Fruit fly (Drosophila melanogaster): ENCODE results near the gene GCS1.

dm6 chrX:11349780-11350179, 2.0 kb upstream of the GCS1 start, which contains the start of gene NdufV3:
- TF ChIP-seq CG7101 (tag; optimal IDR thresholded peaks at IDR 0.05) (peak; percentile 69), toe (GFP tag; optimal IDR thresholded peaks at IDR 0.05) (peak; percentile 37), Mnt (GFP tag; optimal IDR thresholded peaks at IDR 0.05) (peak; percentile 75), kay (GFP tag; ENCODE audit: borderline replicate concordance) (no peak), Hr96 (GFP tag; optimal IDR thresholded peaks at IDR 0.05) (no peak), bab1 (GFP tag; optimal IDR thresholded peaks at IDR 0.05) (peak; percentile 43), CG7045 (GFP tag; optimal IDR thresholded peaks at IDR 0.05) (no peak), CG33017 (tag; optimal IDR thresholded peaks at IDR 0.05) (no peak), cnc (optimal IDR thresholded peaks at IDR 0.05) (no peak), CG14711 (tag; optimal IDR thresholded peaks at IDR 0.05) (peak; percentile 66), Crg-1 (GFP tag; optimal IDR thresholded peaks at IDR 0.05) (peak; percentile 59), CG5204 (GFP tag; optimal IDR thresholded peaks at IDR 0.05) (peak; percentile 2), cic (GFP tag; optimal IDR thresholded peaks at IDR 0.05) (no peak)

Data from whole organism, adult.